Worm (Caenorhabditis elegans): ENCODE data around the gene C25D7.16.
"Not testable (repeated sequence)": the region's sequence is repeated elsewhere in the genome, so short reads cannot be mapped to it uniquely, and the experiment has no call there.

Gene C25D7.16

DNA sequence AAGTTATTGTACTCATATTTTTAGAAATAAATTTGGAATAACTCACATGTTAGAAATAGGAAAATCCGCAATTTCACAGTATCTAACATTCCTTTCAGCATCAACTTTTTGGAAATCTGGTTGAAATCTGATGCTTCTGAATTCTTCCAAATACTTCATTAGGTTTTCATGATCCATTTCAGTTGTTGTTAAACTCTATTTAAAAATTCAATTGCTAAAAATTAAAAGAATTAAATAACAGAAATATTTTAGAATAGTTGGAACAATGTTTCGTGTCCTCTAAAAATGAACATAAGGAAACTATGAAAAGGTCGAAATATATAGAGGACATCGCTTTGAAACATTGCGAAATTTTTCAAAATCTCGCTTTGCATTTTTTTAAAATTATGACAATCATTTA is 24.6 kb upstream of the C25D7.16 start, which contains the start of gene cng-1:
Gene cng-1, minus strand, starts transcription at position 101 of the 400 bp plus-strand sequence.
- not testable (repeated sequence) for TF ChIP-seq aptf-3 (GFP tag; IDR thresholded peaks at IDR 0.05); gei-17 (GFP tag; optimal IDR thresholded peaks at IDR 0.05); F23B12.7 (tag; optimal IDR thresholded peaks at IDR 0.05; ENCODE audit: insufficient read depth)

ce11 chrV:15036769-15037168 is 19.2 kb upstream of the C25D7.16 start, which contains the start of gene melo-3:
Gene melo-3 (minus strand): TSS chrV:15036869.
- TF ChIP-seq ztf-25 (GFP tag; IDR thresholded peaks at IDR 0.05); hrde-1 (tag; optimal IDR thresholded peaks at IDR 0.05; ENCODE audit: borderline replicate concordance); let-526 (GFP tag; IDR thresholded peaks at IDR 0.05): not testable (repeated sequence)

DNA sequence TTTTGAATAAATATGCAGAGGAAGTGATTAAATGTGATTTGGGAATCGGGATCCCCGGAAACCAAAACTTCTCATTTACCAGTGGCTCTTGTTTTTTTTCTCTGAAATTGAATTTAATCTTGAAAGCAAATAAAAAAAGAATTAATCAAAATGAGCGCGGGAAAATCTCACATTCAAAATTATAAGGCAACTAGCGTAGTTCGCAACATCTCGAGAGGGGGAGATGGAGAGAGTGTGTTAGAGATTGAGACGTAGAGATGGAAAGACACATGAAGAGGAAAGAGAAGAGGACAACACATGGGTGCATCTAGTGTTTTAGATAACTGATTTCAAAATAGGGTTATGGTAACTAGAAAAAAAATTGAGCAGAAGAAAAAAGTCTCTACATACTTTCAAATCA is 7.9 kb upstream of the C25D7.16 start, which contains the start of gene sdc-3:
Gene sdc-3, minus strand, starts transcription at position 101 of the 400 bp plus-strand sequence.
- peak; percentile 76; the same call in 1 of the 2 replicates for TF ChIP-seq hmg-1.2 (GFP tag; IDR thresholded peaks at IDR 0.05)
- TF ChIP-seq ztf-3 (GFP tag; optimal IDR thresholded peaks at IDR 0.05): no peak

ce11 chrV:15051720-15052119 is 4.3 kb upstream of the C25D7.16 start:
- TF ChIP-seq pha-4 (tag; optimal IDR thresholded peaks at IDR 0.05): no peak
- no peak for TF ChIP-seq Y95B8A.8 (GFP tag; IDR thresholded peaks at IDR 0.05)
- TF ChIP-seq nfyb-1 (GFP tag; IDR thresholded peaks at IDR 0.05): no peak
- TF ChIP-seq F55B11.4 (tag; optimal IDR thresholded peaks at IDR 0.05; ENCODE audit: borderline replicate concordance, insufficient read depth): no peak
- no peak for TF ChIP-seq mcd-1 (GFP tag; IDR thresholded peaks at IDR 0.05)
- TF ChIP-seq him-1 (tag; optimal IDR thresholded peaks at IDR 0.05): no peak
- no peak for TF ChIP-seq nfya-1 (tag; optimal IDR thresholded peaks at IDR 0.05; ENCODE audit: borderline replicate concordance, insufficient read depth)

ce11 chrV:15052368-15052767 is 3.6 kb upstream of the C25D7.16 start, which contains the start of the genes fbxa-82 and C25D7.5:
Gene fbxa-82 (minus strand): TSS chrV:15052530.
Gene C25D7.5 (plus strand): TSS chrV:15052650.
- TF ChIP-seq lsy-27 (tag; optimal IDR thresholded peaks at IDR 0.05; ENCODE audit: borderline replicate concordance, insufficient read depth): no peak
- no peak for TF ChIP-seq snpc-3.4 (tag; optimal IDR thresholded peaks at IDR 0.05)
- TF ChIP-seq ztf-6 (GFP tag; IDR thresholded peaks at IDR 0.05): no peak
- no peak for TF ChIP-seq fkh-3 (tag; optimal IDR thresholded peaks at IDR 0.05)
- no peak for TF ChIP-seq mes-4 (tag; optimal IDR thresholded peaks at IDR 0.05)
- TF ChIP-seq ZK185.1 (tag; optimal IDR thresholded peaks at IDR 0.05; ENCODE audit: poor library complexity, severe bottlenecking): no peak
- TF ChIP-seq madf-8 (GFP tag; conservative IDR thresholded peaks at IDR 0.05): no peak
- 0 out of 2 replicates have a peak, but pooled peaks have one; percentile 26 for TF ChIP-seq cebp-1 (GFP tag; IDR thresholded peaks at IDR 0.05)
- no peak for TF ChIP-seq cebp-1 (tag; optimal IDR thresholded peaks at IDR 0.05)
- TF ChIP-seq repo-1 (tag; optimal IDR thresholded peaks at IDR 0.05): no peak

ce11 chrV:15054733-15055132 is 1.2 kb upstream of the C25D7.16 start:
- TF ChIP-seq ztf-18 (tag; optimal IDR thresholded peaks at IDR 0.05): no peak
- no peak for TF ChIP-seq aptf-2 (GFP tag; conservative IDR thresholded peaks at IDR 0.05)
- TF ChIP-seq mcd-1 (GFP tag; IDR thresholded peaks at IDR 0.05): no peak
- TF ChIP-seq nfya-2 (GFP tag; IDR thresholded peaks at IDR 0.05): no peak
- TF ChIP-seq ZK185.1 (tag; optimal IDR thresholded peaks at IDR 0.05; ENCODE audit: poor library complexity, severe bottlenecking): no peak
- no peak for TF ChIP-seq T07F8.4 (tag; optimal IDR thresholded peaks at IDR 0.05)
- no peak for TF ChIP-seq madf-8 (GFP tag; conservative IDR thresholded peaks at IDR 0.05)
- TF ChIP-seq gei-17 (GFP tag; optimal IDR thresholded peaks at IDR 0.05): no peak
- TF ChIP-seq tbp1 (GFP tag; optimal IDR thresholded peaks at IDR 0.05): no peak
- no peak for TF ChIP-seq F37B4.10 (GFP tag; IDR thresholded peaks at IDR 0.05)
- TF ChIP-seq snpc-4 (GFP tag; optimal IDR thresholded peaks at IDR 0.05): no peak
- TF ChIP-seq snpc-4 (tag; optimal IDR thresholded peaks at IDR 0.05): no peak
- TF ChIP-seq lir-1 (GFP tag; conservative IDR thresholded peaks at IDR 0.05): no peak
- TF ChIP-seq hrde-1 (tag; optimal IDR thresholded peaks at IDR 0.05; ENCODE audit: borderline replicate concordance): no peak
- TF ChIP-seq nfya-1 (tag; optimal IDR thresholded peaks at IDR 0.05; ENCODE audit: borderline replicate concordance, insufficient read depth): no peak
- TF ChIP-seq B0336.3 (GFP tag; IDR thresholded peaks at IDR 0.05): no peak
- TF ChIP-seq akir-1 (GFP tag; optimal IDR thresholded peaks at IDR 0.05): no peak
- TF ChIP-seq egl-44 (GFP tag; IDR thresholded peaks at IDR 0.05): no peak
- TF ChIP-seq xnd-1 (tag; optimal IDR thresholded peaks at IDR 0.05): no peak
- no peak for TF ChIP-seq die-1 (tag; optimal IDR thresholded peaks at IDR 0.05)

Measured in whole organism, young adult.